Worm (Caenorhabditis elegans) whole organism, L4/young adult: Measurements from ENCODE around the gene thn-1.

Source experiments
- dao-5 ChIP-seq: sonication (generic microtip); optimal IDR thresholded peaks from 2 replicates; lab custom pipeline; 2016; ENCODE audit warnings: missing genotype, missing genetic modification characterization, moderate library complexity, missing compliant biosample characterization
- him-1 ChIP-seq: sonication (generic microtip); optimal IDR thresholded peaks from 2 replicates; lab custom pipeline; 2016; ENCODE audit warnings: missing genotype, missing genetic modification reagents, missing genetic modification characterization, missing compliant biosample characterization

ce11 chrIV:12350235-12350634 is 29.6 kb upstream of the thn-1 start:
- TF ChIP-seq him-1 (no peak), dao-5 (tag; lab: Kevin White, UChicago) (no peak)
